Fruit fly (Drosophila melanogaster): ENCODE results near the gene CG17329.

CG17329 gene

dm6 chr2L:16281419-16282076 is 9.5 kb upstream of the CG17329 start:
- TF ChIP-seq OdsH (GFP tag; optimal IDR thresholded peaks at IDR 0.05) (peak; percentile 17), Sp1 (GFP tag; optimal IDR thresholded peaks at IDR 0.05) (peak; percentile 25), psq (GFP tag; optimal IDR thresholded peaks at IDR 0.05) (peak; percentile 16), foxo (GFP tag; optimal IDR thresholded peaks at IDR 0.05) (peak in 1 of 2 experiments; percentile 50), brk (GFP tag; optimal IDR thresholded peaks at IDR 0.05) (no peak), HLH106 (tag; optimal IDR thresholded peaks at IDR 0.05) (peak; percentile 22), fru (GFP tag; optimal IDR thresholded peaks at IDR 0.05) (peak; percentile 45), ey (GFP tag; optimal IDR thresholded peaks at IDR 0.05) (peak; percentile 24), h (GFP tag; optimal IDR thresholded peaks at IDR 0.05) (peak; percentile 28), br (GFP tag; optimal IDR thresholded peaks at IDR 0.05) (no peak), woc (GFP tag; optimal IDR thresholded peaks at IDR 0.05) (peak; percentile 55)

DNA sequence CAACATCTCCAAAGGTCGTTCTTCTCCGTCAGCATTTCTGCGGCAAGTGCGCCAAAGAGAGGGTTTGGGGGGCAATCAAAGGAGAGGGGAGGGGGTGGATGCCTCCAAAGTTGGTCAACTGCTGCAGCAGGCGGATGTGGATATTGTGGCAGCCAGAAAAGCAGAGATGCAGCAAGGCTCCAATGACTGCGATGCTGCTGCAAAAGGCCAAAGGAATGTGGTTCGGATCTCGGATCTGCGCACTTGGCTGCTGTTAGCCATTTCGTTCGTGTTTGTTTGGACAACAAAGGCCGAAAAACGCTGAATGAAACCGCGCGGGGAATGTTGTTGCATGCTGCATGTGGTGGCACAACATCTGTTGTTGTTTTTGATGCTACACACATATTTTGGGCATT is 9.0 kb upstream of the CG17329 start:
- TF ChIP-seq dl (GFP tag; optimal IDR thresholded peaks at IDR 0.05; ENCODE audit: insufficient read depth in 1 of 2, partially characterized antibody in 2 of 2): no peak
- TF ChIP-seq Abd-B (GFP tag; optimal IDR thresholded peaks at IDR 0.05): no peak
- TF ChIP-seq Hr83 (GFP tag; optimal IDR thresholded peaks at IDR 0.05; ENCODE audit: poor library complexity, severe bottlenecking): peak; percentile 74
- peak; percentile 23 for TF ChIP-seq HLH106 (tag; optimal IDR thresholded peaks at IDR 0.05)
- peak; percentile 10 for TF ChIP-seq CG9705 (GFP tag; optimal IDR thresholded peaks at IDR 0.05)
- TF ChIP-seq psq (GFP tag; optimal IDR thresholded peaks at IDR 0.05): peak; percentile 4
- peak; percentile 26 for TF ChIP-seq rgr (GFP tag; optimal IDR thresholded peaks at IDR 0.05)
- no peak for TF ChIP-seq brk (GFP tag; optimal IDR thresholded peaks at IDR 0.05)

DNA sequence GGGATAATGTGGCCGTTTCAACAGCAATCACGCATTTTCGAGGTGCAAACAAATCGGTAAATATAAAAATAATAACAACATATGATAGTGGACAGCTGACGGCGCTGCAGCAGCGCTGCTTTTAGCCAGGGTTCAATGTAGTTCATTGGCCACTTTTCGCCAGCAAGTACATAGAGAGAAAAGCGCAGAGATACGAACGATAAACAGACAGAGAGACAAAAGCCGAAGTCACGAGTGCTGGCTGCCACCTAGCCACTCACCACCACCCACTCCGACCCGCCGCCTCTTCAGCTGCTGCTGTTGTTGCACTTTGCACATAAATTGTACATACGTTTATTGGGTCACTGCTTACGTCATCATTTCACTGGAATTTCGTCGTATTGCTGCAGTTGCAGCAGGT is 8.2 kb upstream of the CG17329 start:
- TF ChIP-seq OdsH (GFP tag; optimal IDR thresholded peaks at IDR 0.05): no peak
- no peak for TF ChIP-seq usp (GFP tag; optimal IDR thresholded peaks at IDR 0.05)
- TF ChIP-seq Dif (GFP tag; optimal IDR thresholded peaks at IDR 0.05; ENCODE audit: partially characterized antibody): no peak
- no peak for TF ChIP-seq dl (GFP tag; optimal IDR thresholded peaks at IDR 0.05; ENCODE audit: insufficient read depth in 1 of 2, partially characterized antibody in 2 of 2)
- TF ChIP-seq fru (GFP tag; optimal IDR thresholded peaks at IDR 0.05): no peak
- TF ChIP-seq rgr (GFP tag; optimal IDR thresholded peaks at IDR 0.05): no peak
- TF ChIP-seq brk (GFP tag; optimal IDR thresholded peaks at IDR 0.05): no peak
- TF ChIP-seq psq (GFP tag; optimal IDR thresholded peaks at IDR 0.05): no peak
- no peak for TF ChIP-seq CrebA (GFP tag; optimal IDR thresholded peaks at IDR 0.05; ENCODE audit: borderline replicate concordance)
- TF ChIP-seq jim (GFP tag; optimal IDR thresholded peaks at IDR 0.05): no peak
- TF ChIP-seq lola (GFP tag; optimal IDR thresholded peaks at IDR 0.05): no peak
- TF ChIP-seq Rel (GFP tag; optimal IDR thresholded peaks at IDR 0.05): no peak
- TF ChIP-seq Rel (tag; optimal IDR thresholded peaks at IDR 0.05): no peak
- no peak for TF ChIP-seq N (GFP tag; optimal IDR thresholded peaks at IDR 0.05)
- TF ChIP-seq sage (GFP tag; optimal IDR thresholded peaks at IDR 0.05): no peak
- TF ChIP-seq Sp1 (GFP tag; optimal IDR thresholded peaks at IDR 0.05): no peak
- TF ChIP-seq ey (GFP tag; optimal IDR thresholded peaks at IDR 0.05): no peak

DNA sequence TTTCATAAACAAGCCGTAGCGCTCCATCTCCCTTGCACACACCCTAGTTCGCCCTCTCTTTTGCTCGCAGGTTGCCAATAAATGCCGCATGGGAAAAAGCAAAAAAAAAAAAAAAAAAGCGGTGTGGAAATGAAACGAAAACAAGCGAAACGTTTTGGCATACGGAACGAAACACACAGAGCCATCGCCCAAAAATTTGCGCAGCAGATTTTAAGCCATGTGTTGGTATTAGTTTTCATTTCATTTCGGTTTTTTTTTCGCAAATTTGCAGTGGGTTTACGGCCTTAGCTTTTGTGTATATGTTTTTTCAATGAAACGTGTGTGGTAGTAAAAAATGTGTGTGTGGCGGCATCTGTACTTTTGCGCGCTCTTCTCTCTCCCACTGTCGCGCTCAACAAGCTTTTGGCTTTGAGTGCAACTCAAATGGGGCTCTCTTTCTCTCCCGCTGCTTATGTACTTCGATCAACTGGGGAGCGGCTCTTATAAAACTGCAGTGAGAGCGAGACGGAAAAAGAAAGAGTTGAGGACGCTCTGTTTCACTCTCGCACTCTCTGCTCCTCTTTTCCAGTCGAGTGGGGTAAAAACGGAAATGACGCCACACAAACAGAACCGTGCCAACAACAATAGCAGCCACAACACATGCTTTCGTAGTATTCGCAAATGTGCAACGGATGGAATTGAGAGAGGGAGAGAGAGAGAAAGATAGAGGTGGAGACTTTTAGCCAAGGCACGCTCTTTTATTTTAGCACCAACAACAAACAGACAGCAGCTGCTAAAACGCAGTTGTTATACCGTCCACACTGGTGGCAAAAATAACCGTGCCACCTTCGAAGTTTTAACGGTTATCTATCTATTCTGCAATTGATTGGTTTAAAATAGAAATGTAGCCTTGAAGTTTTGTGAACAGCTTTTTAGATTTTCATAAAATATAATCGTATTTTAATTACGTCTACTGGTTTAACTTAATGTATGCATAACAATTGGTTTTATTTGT is 6.5 kb upstream of the CG17329 start:
- TF ChIP-seq h (GFP tag; optimal IDR thresholded peaks at IDR 0.05) (peak; percentile 75), foxo (GFP tag; optimal IDR thresholded peaks at IDR 0.05) (peak; percentile 49 to 63), rgr (GFP tag; optimal IDR thresholded peaks at IDR 0.05) (peak; percentile 69), usp (GFP tag; optimal IDR thresholded peaks at IDR 0.05) (no peak), N (GFP tag; optimal IDR thresholded peaks at IDR 0.05) (peak; percentile 33), sv (GFP tag; optimal IDR thresholded peaks at IDR 0.05) (no peak), dmrt93B (GFP tag; optimal IDR thresholded peaks at IDR 0.05) (peak; percentile 54), Vsx2 (GFP tag; optimal IDR thresholded peaks at IDR 0.05; ENCODE audit: partially characterized antibody) (peak; percentile 56), sage (GFP tag; optimal IDR thresholded peaks at IDR 0.05) (peak; percentile 75), Dif (GFP tag; optimal IDR thresholded peaks at IDR 0.05; ENCODE audit: partially characterized antibody) (peak; percentile 90), ey (GFP tag; optimal IDR thresholded peaks at IDR 0.05) (peak; percentile 68), Mio (GFP tag; optimal IDR thresholded peaks at IDR 0.05) (no peak), psq (GFP tag; optimal IDR thresholded peaks at IDR 0.05) (peak; percentile 67), Sp1 (GFP tag; optimal IDR thresholded peaks at IDR 0.05) (peak; percentile 64), dl (GFP tag; optimal IDR thresholded peaks at IDR 0.05; ENCODE audit: insufficient read depth in 1 of 2, partially characterized antibody in 2 of 2) (peak; percentile 54 to 57), Rel (GFP tag; optimal IDR thresholded peaks at IDR 0.05) (peak; percentile 84), Rel (tag; optimal IDR thresholded peaks at IDR 0.05) (peak; percentile 70), Dfd (GFP tag; optimal IDR thresholded peaks at IDR 0.05) (no peak), CG32264 (GFP tag; optimal IDR thresholded peaks at IDR 0.05) (no peak), fru (GFP tag; optimal IDR thresholded peaks at IDR 0.05) (peak; percentile 50), CG9705 (GFP tag; optimal IDR thresholded peaks at IDR 0.05) (peak; percentile 57), jim (GFP tag; optimal IDR thresholded peaks at IDR 0.05) (peak; percentile 59), woc (GFP tag; optimal IDR thresholded peaks at IDR 0.05) (peak; percentile 36), br (GFP tag; optimal IDR thresholded peaks at IDR 0.05) (peak; percentile 69), dsf (GFP tag; optimal IDR thresholded peaks at IDR 0.05; ENCODE audit: borderline replicate concordance) (no peak), Hnf4 (GFP tag; optimal IDR thresholded peaks at IDR 0.05) (peak; percentile 67), tai (GFP tag; optimal IDR thresholded peaks at IDR 0.05) (no peak), Myc (optimal IDR thresholded peaks at IDR 0.05) (peak; percentile 32), pan (optimal IDR thresholded peaks at IDR 0.05) (no peak), CrebA (GFP tag; optimal IDR thresholded peaks at IDR 0.05; ENCODE audit: borderline replicate concordance) (peak; percentile 82), brk (GFP tag; optimal IDR thresholded peaks at IDR 0.05) (peak; percentile 80)

Data from whole organism, wandering third instar larva.